Worm (Caenorhabditis elegans) whole organism, L1 larva: Measurements from ENCODE around the gene T11F9.10.

Experiments
- F16B12.6 ChIP-seq: fragments of 150-350 bp; optimal IDR thresholded peaks from 2 replicates; lab custom pipeline; 2014; ENCODE audit warnings: missing biosample characterization, missing genetic modification characterization
- alr-1 ChIP-seq: fragments of 200-800 bp; sonication (Bioruptor generic); optimal IDR thresholded peaks from 2 replicates; lab custom pipeline; 2018; ENCODE audit warnings: borderline replicate concordance, mild to moderate bottlenecking, missing genetic modification characterization, missing compliant biosample characterization
- ama-1 ChIP-seq: fragments of 150-350 bp; optimal IDR thresholded peaks from 2 replicates; lab custom pipeline; 2014
- blmp-1 ChIP-seq: fragments of 150-350 bp; optimal IDR thresholded peaks from 2 replicates; lab custom pipeline; 2014; ENCODE audit warnings: missing biosample characterization, missing genetic modification characterization
- ceh-8 ChIP-seq: fragments of 200-800 bp; sonication (Bioruptor generic); optimal IDR thresholded peaks from 2 replicates; lab custom pipeline; 2018; ENCODE audit warnings: mild to moderate bottlenecking, missing genetic modification characterization, moderate library complexity, missing compliant biosample characterization
- ceh-82 ChIP-seq, 3 experiments: fragments of 150-350 bp in 1 of 3; sonication (generic microtip) in 2 of 3; optimal IDR thresholded peaks; 2 replicates each; lab custom pipeline; 2014 to 2017; ENCODE audit warnings: missing biosample characterization in 3 of 3, missing genetic modification characterization in 3 of 3
- ceh-88 ChIP-seq: fragments of 200-800 bp; sonication (Bioruptor generic); IDR thresholded peaks from 2 replicates; pipeline ENCODE4 v1.3.6; 2022; ENCODE audit warnings: missing genetic modification characterization, missing compliant biosample characterization
- ceh-90 ChIP-seq: sonication (generic microtip); optimal IDR thresholded peaks from 2 replicates; lab custom pipeline; 2016; ENCODE audit warnings: missing genetic modification characterization, missing compliant biosample characterization
- dpl-1 ChIP-seq, 3 experiments: fragments of 150-350 bp in 2 of 3; sonication (generic microtip) in 1 of 3; optimal IDR thresholded peaks; 2 replicates each; lab custom pipeline; 2014 to 2017; ENCODE audit warnings: missing biosample characterization in 3 of 3, missing genetic modification characterization in 3 of 3, missing genetic modification reagents in 3 of 3
- dsc-1 ChIP-seq: sonication (generic microtip); optimal IDR thresholded peaks from 2 replicates; lab custom pipeline; 2016; ENCODE audit warnings: mild to moderate bottlenecking, missing genetic modification characterization, missing compliant biosample characterization
- efl-3 ChIP-seq: fragments of 200-800 bp; sonication (Bioruptor generic); optimal IDR thresholded peaks from 2 replicates; lab custom pipeline; 2018; ENCODE audit warnings: mild to moderate bottlenecking, missing genetic modification characterization, missing compliant biosample characterization
- egl-13 ChIP-seq: sonication (generic microtip); optimal IDR thresholded peaks from 2 replicates; lab custom pipeline; 2016; ENCODE audit warnings: missing genotype, missing genetic modification reagents, missing genetic modification characterization, missing compliant biosample characterization
- elt-3 ChIP-seq, 6 experiments: fragments of 150-350 bp in 1 of 6; sonication (generic microtip); optimal IDR thresholded peaks; 2 replicates each; lab custom pipeline; 2017 to 2018; ENCODE audit warnings: missing biosample characterization in 6 of 6, missing genetic modification characterization in 6 of 6, inconsistent platforms in 1 of 6
- fkh-4 ChIP-seq: sonication (generic microtip); optimal IDR thresholded peaks from 2 replicates; lab custom pipeline; 2016; ENCODE audit warnings: missing compliant biosample characterization, missing genetic modification characterization, borderline replicate concordance
- fos-1 ChIP-seq: fragments of 150-350 bp; optimal IDR thresholded peaks from 2 replicates; lab custom pipeline; 2014; ENCODE audit warnings: missing biosample characterization, missing genetic modification characterization
- grh-1 ChIP-seq: fragments of 200-800 bp; sonication (Bioruptor generic); IDR thresholded peaks from 2 replicates; pipeline ENCODE4 v1.3.6; 2022; ENCODE audit warnings: missing genetic modification reagents, missing genetic modification characterization, missing compliant biosample characterization
- hlh-4 ChIP-seq: sonication (generic microtip); optimal IDR thresholded peaks from 2 replicates; lab custom pipeline; 2016; ENCODE audit warnings: mild to moderate bottlenecking, missing genetic modification characterization, missing compliant biosample characterization
- hpl-2 ChIP-seq: fragments of 150-350 bp; optimal IDR thresholded peaks from 2 replicates; lab custom pipeline; 2014; ENCODE audit warnings: missing biosample characterization, missing genetic modification reagents, missing genetic modification characterization
- irx-1 ChIP-seq: sonication (generic microtip); optimal IDR thresholded peaks from 2 replicates; lab custom pipeline; 2016; ENCODE audit warnings: missing genetic modification characterization, missing compliant biosample characterization
- isw-1 ChIP-seq: fragments of 200-800 bp; sonication (Bioruptor generic); IDR thresholded peaks from 2 replicates; pipeline ENCODE4 v1.3.6; 2022; ENCODE audit warnings: missing genetic modification characterization, missing compliant biosample characterization
- lin-14 ChIP-seq: fragments of 200-800 bp; sonication (Bioruptor generic); optimal IDR thresholded peaks from 2 replicates; lab custom pipeline; 2018; ENCODE audit warnings: mild to moderate bottlenecking, missing genetic modification characterization, moderate library complexity, missing compliant biosample characterization
- lsy-2 ChIP-seq, 2 experiments: fragments of 150-350 bp; optimal IDR thresholded peaks; 2 replicates each; lab custom pipeline; 2014; ENCODE audit warnings: missing biosample characterization in 2 of 2, missing genetic modification characterization in 2 of 2
- mab-9 ChIP-seq: fragments of 200-800 bp; sonication (Bioruptor generic); IDR thresholded peaks from 2 replicates; pipeline ENCODE4 v1.3.6; 2022; ENCODE audit warnings: missing genetic modification reagents, missing genetic modification characterization, missing compliant biosample characterization
- mdl-1 ChIP-seq, 2 experiments: fragments of 150-350 bp; optimal IDR thresholded peaks; 2 replicates each; lab custom pipeline; 2014 to 2017; ENCODE audit warnings: missing biosample characterization in 2 of 2, missing genetic modification characterization in 2 of 2, inconsistent platforms in 1 of 2
- mep-1 ChIP-seq: fragments of 150-350 bp; optimal IDR thresholded peaks from 2 replicates; lab custom pipeline; 2014; ENCODE audit warnings: missing biosample characterization, missing genetic modification characterization
- nhr-11 ChIP-seq: fragments of 150-350 bp; optimal IDR thresholded peaks from 2 replicates; lab custom pipeline; 2014; ENCODE audit warnings: missing biosample characterization, missing genetic modification characterization
- nhr-12 ChIP-seq: sonication (generic microtip); optimal IDR thresholded peaks from 2 replicates; lab custom pipeline; 2017; ENCODE audit warnings: missing biosample characterization, missing genetic modification characterization
- nhr-19 ChIP-seq: fragments of 200-800 bp; sonication (Bioruptor generic); conservative IDR thresholded peaks from 2 replicates; pipeline ENCODE4 v1.3.6; 2022; ENCODE audit warnings: missing genetic modification characterization, missing compliant biosample characterization
- nhr-20 ChIP-seq: sonication (generic microtip); optimal IDR thresholded peaks from 2 replicates; lab custom pipeline; 2016; ENCODE audit warnings: mild to moderate bottlenecking, missing genetic modification characterization, missing compliant biosample characterization
- nhr-237 ChIP-seq: fragments of 150-350 bp; optimal IDR thresholded peaks from 2 replicates; lab custom pipeline; 2014; ENCODE audit warnings: missing biosample characterization, missing genetic modification characterization
- nhr-77 ChIP-seq: fragments of 150-350 bp; optimal IDR thresholded peaks from 2 replicates; lab custom pipeline; 2014; ENCODE audit warnings: missing biosample characterization, missing genetic modification characterization
- nhr-85 ChIP-seq: sonication (generic microtip); peaks from one replicate; lab custom pipeline; 2016; ENCODE audit warnings: missing genetic modification characterization, inconsistent platforms, missing compliant biosample characterization
- nhr-90 ChIP-seq: sonication (generic microtip); optimal IDR thresholded peaks from 2 replicates; lab custom pipeline; 2016; ENCODE audit warnings: mild to moderate bottlenecking, missing genetic modification characterization, missing compliant biosample characterization; ENCODE audit not compliant: poor library complexity
- pax-3 ChIP-seq: fragments of 200-800 bp; sonication (Bioruptor generic); optimal IDR thresholded peaks from 2 replicates; lab custom pipeline; 2018; ENCODE audit warnings: mild to moderate bottlenecking, missing genetic modification characterization, moderate library complexity, missing compliant biosample characterization
- pqm-1 ChIP-seq: sonication (generic microtip); optimal IDR thresholded peaks from 3 replicates; lab custom pipeline; 2017; ENCODE audit warnings: missing biosample characterization, missing genetic modification characterization
- rnt-1 ChIP-seq: sonication (generic microtip); optimal IDR thresholded peaks from 2 replicates; lab custom pipeline; 2016; ENCODE audit warnings: mild to moderate bottlenecking, missing genetic modification characterization, moderate library complexity, missing compliant biosample characterization
- skn-1 ChIP-seq: fragments of 150-350 bp; optimal IDR thresholded peaks from 2 replicates; lab custom pipeline; 2014; ENCODE audit warnings: missing biosample characterization, missing genetic modification characterization
- snpc-4 ChIP-seq: fragments of 150-350 bp; optimal IDR thresholded peaks from 2 replicates; lab custom pipeline; 2014; ENCODE audit warnings: missing biosample characterization, missing genetic modification characterization
- snu-23 ChIP-seq: sonication (generic microtip); optimal IDR thresholded peaks from 2 replicates; lab custom pipeline; 2016; ENCODE audit warnings: missing genetic modification characterization, missing compliant biosample characterization
- sox-4 ChIP-seq: sonication (generic microtip); optimal IDR thresholded peaks from 2 replicates; lab custom pipeline; 2016; ENCODE audit warnings: missing genetic modification characterization, missing compliant biosample characterization
- sptf-1 ChIP-seq: fragments of 150-350 bp; optimal IDR thresholded peaks from 2 replicates; lab custom pipeline; 2014; ENCODE audit warnings: missing biosample characterization, missing genetic modification characterization
- sup-37 ChIP-seq: fragments of 200-800 bp; sonication (Bioruptor generic); optimal IDR thresholded peaks from 2 replicates; lab custom pipeline; 2018; ENCODE audit warnings: mild to moderate bottlenecking, missing genetic modification characterization, missing compliant biosample characterization
- swsn-7 ChIP-seq: sonication (generic microtip); optimal IDR thresholded peaks from 2 replicates; lab custom pipeline; 2016; ENCODE audit warnings: missing genetic modification characterization, missing compliant biosample characterization
- tbx-2 ChIP-seq: sonication (generic microtip); optimal IDR thresholded peaks from 2 replicates; lab custom pipeline; 2016; ENCODE audit warnings: missing genetic modification characterization, missing compliant biosample characterization
- unc-130 ChIP-seq: fragments of 150-350 bp; optimal IDR thresholded peaks from 2 replicates; lab custom pipeline; 2017; ENCODE audit warnings: missing biosample characterization, missing genetic modification characterization, inconsistent platforms
- unc-30 ChIP-seq: sonication (generic microtip); optimal IDR thresholded peaks from 2 replicates; lab custom pipeline; 2017; ENCODE audit warnings: missing biosample characterization, missing genetic modification characterization
- vab-15 ChIP-seq: sonication (generic microtip); optimal IDR thresholded peaks from 2 replicates; lab custom pipeline; 2017; ENCODE audit warnings: missing genotype, mild to moderate bottlenecking, missing genetic modification characterization, missing compliant biosample characterization
- xbp-1 ChIP-seq: sonication (generic microtip); optimal IDR thresholded peaks from 2 replicates; lab custom pipeline; 2016; ENCODE audit warnings: missing genetic modification characterization, missing compliant biosample characterization
- zag-1 ChIP-seq: fragments of 150-350 bp; optimal IDR thresholded peaks from 2 replicates; lab custom pipeline; 2014; ENCODE audit warnings: missing biosample characterization, missing genetic modification characterization
- ztf-4 ChIP-seq: fragments of 150-350 bp; optimal IDR thresholded peaks from 2 replicates; lab custom pipeline; 2014; ENCODE audit warnings: missing biosample characterization, missing genetic modification characterization

Gene T11F9.10

ce11 chrV:11534495-11535189 is 47.9 kb downstream of the T11F9.10 start (continued):
- TF ChIP-seq mdl-1 (tag; optimal IDR thresholded peaks at IDR 0.05; lab: Kevin White, UChicago) (peak in 1 of 2 experiments; percentile 60), blmp-1 (peak; percentile 99), ama-1 (lab: Kevin White, UChicago) (peak; percentile 65), hpl-2 (GFP tag; lab: Kevin White, UChicago) (peak; percentile 21), grh-1 (GFP tag; lab: Robert Waterston, UW) (peak; percentile 10; the same call in 1 of the 2 replicates), ceh-88 (GFP tag; lab: Robert Waterston, UW) (no peak), dpl-1 (GFP tag; optimal IDR thresholded peaks at IDR 0.05; lab: Kevin White, UChicago) (peak in 1 of 3 experiments; percentile 28), nhr-85 (tag; lab: Kevin White, UChicago) (peak; percentile 81), snu-23 (GFP tag; lab: Kevin White, UChicago) (peak; percentile 37), snpc-4 (no peak), mep-1 (tag; lab: Kevin White, UChicago) (peak; percentile 11), unc-130 (peak; percentile 6), F16B12.6 (no peak), nhr-90 (tag; lab: Kevin White, UChicago) (peak; percentile 51), elt-3 (tag; optimal IDR thresholded peaks at IDR 0.05; lab: Kevin White, UChicago) (peak in 5 of 6 experiments; percentile 64 to 90 (median 68)), zag-1 (tag; lab: Kevin White, UChicago) (no peak), fos-1 (tag; lab: Kevin White, UChicago) (no peak)

ce11 chrV:11535504-11536062 is 48.8 kb downstream of the T11F9.10 start:
- no peak for TF ChIP-seq ztf-4 (tag; lab: Kevin White, UChicago)
- TF ChIP-seq ceh-8, result no peak
- TF ChIP-seq fos-1 (tag; lab: Kevin White, UChicago), result no peak
- no peak for TF ChIP-seq isw-1 (GFP tag; lab: Robert Waterston, UW)
- no peak for TF ChIP-seq pqm-1 (tag; lab: Kevin White, UChicago)
- TF ChIP-seq skn-1 (tag; lab: Kevin White, UChicago), result no peak
- TF ChIP-seq irx-1 (tag; lab: Kevin White, UChicago), result no peak
- no peak for TF ChIP-seq fkh-4 (tag; lab: Kevin White, UChicago)
- no peak for TF ChIP-seq dsc-1
- peak in 1 of 2 experiments; percentile 37 for TF ChIP-seq lsy-2 (tag; optimal IDR thresholded peaks at IDR 0.05; lab: Kevin White, UChicago)
- no peak for TF ChIP-seq swsn-7 (tag; lab: Kevin White, UChicago)
- TF ChIP-seq sptf-1 (tag; lab: Kevin White, UChicago), result no peak
- TF ChIP-seq tbx-2 (tag; lab: Kevin White, UChicago), result no peak
- TF ChIP-seq lin-14 (GFP tag; lab: Kevin White, UChicago), result peak; percentile 61
- peak; percentile 17; the same call in 1 of the 2 replicates for TF ChIP-seq nhr-19
- no peak for TF ChIP-seq sox-4 (tag; lab: Kevin White, UChicago)
- TF ChIP-seq xbp-1 (tag; lab: Kevin White, UChicago), result no peak
- TF ChIP-seq egl-13 (tag; lab: Kevin White, UChicago), result no peak
- no peak for TF ChIP-seq ceh-90 (tag; lab: Kevin White, UChicago)
- TF ChIP-seq pax-3 (tag; lab: Kevin White, UChicago), result no peak
- no peak for TF ChIP-seq vab-15 (tag; lab: Kevin White, UChicago)
- TF ChIP-seq nhr-11 (tag; lab: Kevin White, UChicago), result no peak
- no peak for TF ChIP-seq hlh-4 (tag; lab: Kevin White, UChicago)
- no peak for TF ChIP-seq mab-9 (GFP tag; lab: Robert Waterston, UW)
- no peak for TF ChIP-seq nhr-12 (tag; lab: Kevin White, UChicago)
- no peak for TF ChIP-seq elt-3 (tag; optimal IDR thresholded peaks at IDR 0.05; lab: Kevin White, UChicago)
- no peak for TF ChIP-seq alr-1
- TF ChIP-seq zag-1 (tag; lab: Kevin White, UChicago), result no peak
- TF ChIP-seq nhr-20 (tag; lab: Kevin White, UChicago), result peak; percentile 1
- TF ChIP-seq rnt-1, result peak; percentile 67
- TF ChIP-seq sup-37 (GFP tag; lab: Kevin White, UChicago), result no peak
- TF ChIP-seq efl-3 (GFP tag; lab: Kevin White, UChicago), result no peak
- TF ChIP-seq ceh-82 (tag; optimal IDR thresholded peaks at IDR 0.05; lab: Kevin White, UChicago), result no peak
- no peak for TF ChIP-seq nhr-90 (tag; lab: Kevin White, UChicago)
- no peak for TF ChIP-seq unc-30 (tag; lab: Kevin White, UChicago)
- no peak for TF ChIP-seq nhr-237
- TF ChIP-seq nhr-77 (tag; lab: Kevin White, UChicago), result no peak
